Fruit fly (Drosophila melanogaster): ENCODE measurements around the gene CG32264.

Gene CG32264

DNA sequence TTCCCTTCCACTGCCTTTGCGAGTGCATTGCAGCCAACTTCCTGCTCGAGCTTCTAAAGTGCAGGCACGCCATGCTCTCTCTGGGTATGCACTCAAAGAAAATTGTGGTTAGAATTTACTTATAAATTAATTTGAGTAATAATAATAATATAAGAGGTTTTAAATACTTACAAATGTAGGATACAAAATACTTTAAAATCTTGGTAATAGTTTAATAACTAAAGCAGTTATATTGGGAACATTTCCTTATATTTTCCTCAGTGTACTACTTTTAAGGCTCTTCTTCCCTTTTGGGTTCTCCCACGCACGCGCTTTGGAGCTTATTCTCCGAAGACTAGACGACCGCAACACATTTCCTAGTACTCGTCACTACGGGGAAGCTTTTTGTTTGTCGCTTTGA lies 20.3 kb upstream of the CG32264 start (continued):
- TF ChIP-seq HmgZ (tag; optimal IDR thresholded peaks at IDR 0.05) (peak; percentile 52), Nf-YA (GFP tag; IDR thresholded peaks at IDR 0.05) (peak; percentile 72), so (GFP tag; IDR thresholded peaks at IDR 0.05) (peak; percentile 85), Xrp1 (GFP tag; IDR thresholded peaks at IDR 0.05) (peak; percentile 86), eve (GFP tag; optimal IDR thresholded peaks at IDR 0.05) (no peak), Trl (optimal IDR thresholded peaks at IDR 0.05) (no peak), Trl (GFP tag; optimal IDR thresholded peaks at IDR 0.05) (no peak), CG10462 (GFP tag; optimal IDR thresholded peaks at IDR 0.05) (peak; percentile 57), ind (GFP tag; optimal IDR thresholded peaks at IDR 0.05) (peak; percentile 67), NFAT (GFP tag; IDR thresholded peaks at IDR 0.05) (peak; percentile 52; the same call in 1 of the 2 replicates), CG8359 (GFP tag; optimal IDR thresholded peaks at IDR 0.05; ENCODE audit: borderline replicate concordance) (peak; percentile 45), ato (GFP tag; IDR thresholded peaks at IDR 0.05; ENCODE audit: partially characterized antibody) (no peak), trh (GFP tag; optimal IDR thresholded peaks at IDR 0.05) (peak; percentile 54), vfl (GFP tag; optimal IDR thresholded peaks at IDR 0.05) (no peak), mld (GFP tag; IDR thresholded peaks at IDR 0.05; ENCODE audit: partially characterized antibody) (no peak), corto (GFP tag; optimal IDR thresholded peaks at IDR 0.05) (no peak), CG12391 (tag; optimal IDR thresholded peaks at IDR 0.05) (peak; percentile 89), CG3838 (GFP tag; optimal IDR thresholded peaks at IDR 0.05) (no peak), zen (tag; optimal IDR thresholded peaks at IDR 0.05) (peak; percentile 58), Hand (GFP tag; optimal IDR thresholded peaks at IDR 0.05) (peak; percentile 93), fd102C (GFP tag; optimal IDR thresholded peaks at IDR 0.05) (no peak), CG12236 (GFP tag; optimal IDR thresholded peaks at IDR 0.05) (no peak), CG12769 (tag; optimal IDR thresholded peaks at IDR 0.05) (peak; percentile 61), sim (GFP tag; IDR thresholded peaks at IDR 0.05) (peak; percentile 61; the same call in 1 of the 2 replicates), CG18262 (tag; optimal IDR thresholded peaks at IDR 0.05) (peak; percentile 83), CG31224 (GFP tag; IDR thresholded peaks at IDR 0.05) (peak; percentile 49; the same call in 1 of the 2 replicates), Ada2b (GFP tag; IDR thresholded peaks at IDR 0.05) (peak; percentile 82), Meics (GFP tag; optimal IDR thresholded peaks at IDR 0.05) (peak; percentile 87), CoRest (tag; optimal IDR thresholded peaks at IDR 0.05) (peak; percentile 88), stwl (tag; optimal IDR thresholded peaks at IDR 0.05) (no peak), E2f2 (GFP tag; IDR thresholded peaks at IDR 0.05) (peak; percentile 65; the same call in 1 of the 2 replicates), H15 (GFP tag; IDR thresholded peaks at IDR 0.05) (peak; percentile 46; the same call in 2 of the 3 replicates), PHDP (tag; optimal IDR thresholded peaks at IDR 0.05) (peak; percentile 90), CG13287 (GFP tag; IDR thresholded peaks at IDR 0.05; ENCODE audit: partially characterized antibody) (no peak), CG10147 (GFP tag; optimal IDR thresholded peaks at IDR 0.05) (peak; percentile 86), Dip2 (GFP tag; IDR thresholded peaks at IDR 0.05) (no peak), Hr51 (GFP tag; optimal IDR thresholded peaks at IDR 0.05) (peak in 1 of 2 experiments; percentile 91), CG3163 (GFP tag; optimal IDR thresholded peaks at IDR 0.05) (no peak), wdn (GFP tag; IDR thresholded peaks at IDR 0.05) (peak; percentile 72), gsb-n (tag; optimal IDR thresholded peaks at IDR 0.05) (peak; percentile 78), CG7271 (tag; optimal IDR thresholded peaks at IDR 0.05) (peak; percentile 51), insv (GFP tag; optimal IDR thresholded peaks at IDR 0.05) (peak in 1 of 2 experiments; percentile 37), ftz-f1 (GFP tag; optimal IDR thresholded peaks at IDR 0.05) (no peak), CG7928 (GFP tag; optimal IDR thresholded peaks at IDR 0.05) (peak; percentile 19), cwo (GFP tag; optimal IDR thresholded peaks at IDR 0.05) (peak; percentile 82), CG13424 (tag; optimal IDR thresholded peaks at IDR 0.05) (peak; percentile 90), CG6791 (GFP tag; IDR thresholded peaks at IDR 0.05; ENCODE audit: partially characterized antibody) (no peak), zfh1 (GFP tag; IDR thresholded peaks at IDR 0.05) (peak; percentile 61; the same call in 2 of the 3 replicates), odd (GFP tag; optimal IDR thresholded peaks at IDR 0.05) (peak; percentile 73), CG10209 (GFP tag; optimal IDR thresholded peaks at IDR 0.05) (peak; percentile 83)
